Worm (Caenorhabditis elegans) whole organism, L4 larva: ENCODE measurements around the gene F07C4.6.
A peak's percentile ranks its signal among the peaks of the same experiment; 100 is the strongest.

Experiments
- F37D6.2 ChIP-seq: sonication (generic microtip); optimal IDR thresholded peaks from 2 replicates; lab custom pipeline; 2016; ENCODE audit warnings: mild to moderate bottlenecking, missing genetic modification characterization, missing compliant biosample characterization
- F44E2.7 ChIP-seq: fragments of 200-800 bp; sonication (Bioruptor generic); IDR thresholded peaks from 2 replicates; pipeline ENCODE4 v2.1.2; 2022; ENCODE audit warnings: missing genetic modification characterization, missing compliant biosample characterization
- R02D3.7 ChIP-seq: fragments of 150-350 bp; sonication (generic microtip); optimal IDR thresholded peaks from 3 replicates; lab custom pipeline; 2014; ENCODE audit warnings: missing biosample characterization, missing genetic modification characterization
- T20F7.1 ChIP-seq: fragments of 200-800 bp; sonication (Bioruptor generic); optimal IDR thresholded peaks from 2 replicates; lab custom pipeline; 2018; ENCODE audit warnings: mild to moderate bottlenecking, missing genetic modification characterization, missing compliant biosample characterization
- T26A8.4 ChIP-seq: fragments of 200-800 bp; sonication (Bioruptor generic); IDR thresholded peaks from 2 replicates; pipeline ENCODE4 v1.3.6; 2022; ENCODE audit warnings: missing genetic modification characterization, missing compliant biosample characterization
- Y105C5A.15 ChIP-seq: fragments of 200-800 bp; sonication (Bioruptor generic); IDR thresholded peaks from 2 replicates; pipeline ENCODE4 v1.3.6; 2022; ENCODE audit warnings: missing genetic modification characterization, missing compliant biosample characterization
- Y5F2A.4 ChIP-seq: fragments of 200-800 bp; sonication (Bioruptor generic); optimal IDR thresholded peaks from 2 replicates; lab custom pipeline; 2018; ENCODE audit warnings: mild to moderate bottlenecking, missing genetic modification characterization, missing compliant biosample characterization
- ZK546.5 ChIP-seq, 2 experiments: sonication (generic microtip); optimal IDR thresholded peaks; 2 replicates each; lab custom pipeline; 2017; ENCODE audit warnings: missing biosample characterization in 2 of 2, missing genetic modification characterization in 2 of 2
- aha-1 ChIP-seq: fragments of 150-350 bp; peaks from one replicate; lab custom pipeline; 2014; ENCODE audit warnings: missing biosample characterization, missing genetic modification characterization
- attf-4 ChIP-seq: sonication (generic microtip); optimal IDR thresholded peaks from 3 replicates; lab custom pipeline; 2017; ENCODE audit warnings: missing biosample characterization, missing genetic modification characterization
- ceh-32 ChIP-seq: sonication (generic microtip); optimal IDR thresholded peaks from 2 replicates; lab custom pipeline; 2016; ENCODE audit warnings: mild to moderate bottlenecking, missing genetic modification characterization, missing compliant biosample characterization; ENCODE audit not compliant: poor library complexity
- ceh-62 ChIP-seq: sonication (generic microtip); optimal IDR thresholded peaks from 2 replicates; lab custom pipeline; 2017; ENCODE audit warnings: missing biosample characterization, missing genetic modification characterization
- ceh-82 ChIP-seq: sonication (generic microtip); optimal IDR thresholded peaks from 2 replicates; lab custom pipeline; 2017; ENCODE audit warnings: missing biosample characterization, missing genetic modification characterization
- ces-1 ChIP-seq: fragments of 150-350 bp; sonication (generic microtip); optimal IDR thresholded peaks from 4 replicates; lab custom pipeline; 2014; ENCODE audit warnings: missing biosample characterization, missing genetic modification reagents, missing genetic modification characterization
- daf-12 ChIP-seq: fragments of 150-350 bp; optimal IDR thresholded peaks from 2 replicates; lab custom pipeline; 2014; ENCODE audit warnings: missing biosample characterization, missing genetic modification reagents, missing genetic modification characterization
- daf-19 ChIP-seq: fragments of 200-800 bp; sonication (Bioruptor generic); conservative IDR thresholded peaks from 2 replicates; pipeline ENCODE4 v1.3.6; 2022; ENCODE audit warnings: missing genetic modification characterization, missing compliant biosample characterization
- dmd-6 ChIP-seq: fragments of 200-800 bp; sonication (Bioruptor generic); IDR thresholded peaks from 2 replicates; pipeline ENCODE4 v1.3.6; 2022; ENCODE audit warnings: missing genetic modification reagents, missing genetic modification characterization, missing compliant biosample characterization
- duxl-1 ChIP-seq: sonication (generic microtip); optimal IDR thresholded peaks from 2 replicates; lab custom pipeline; 2016; ENCODE audit warnings: mild to moderate bottlenecking, missing genetic modification characterization, moderate library complexity, missing compliant biosample characterization; ENCODE audit not compliant: poor library complexity
- dve-1 ChIP-seq: sonication (generic microtip); optimal IDR thresholded peaks from 2 replicates; lab custom pipeline; 2017; ENCODE audit warnings: antibody characterized with exemption, mild to moderate bottlenecking, missing genetic modification characterization, missing compliant biosample characterization; ENCODE audit not compliant: insufficient read depth
- egl-27 ChIP-seq: sonication (generic microtip); optimal IDR thresholded peaks from 3 replicates; lab custom pipeline; 2017; ENCODE audit warnings: missing biosample characterization, missing genetic modification reagents, missing genetic modification characterization
- fkh-10 ChIP-seq: fragments of 150-350 bp; optimal IDR thresholded peaks from 2 replicates; lab custom pipeline; 2014; ENCODE audit warnings: missing biosample characterization, missing genetic modification reagents, missing genetic modification characterization
- gei-8 ChIP-seq: fragments of 200-800 bp; sonication (Bioruptor generic); optimal IDR thresholded peaks from 2 replicates; lab custom pipeline; 2018; ENCODE audit warnings: mild to moderate bottlenecking, missing genetic modification characterization, missing compliant biosample characterization
- hlh-30 ChIP-seq: sonication (generic microtip); optimal IDR thresholded peaks from 2 replicates; lab custom pipeline; 2017; ENCODE audit warnings: antibody characterized with exemption, mild to moderate bottlenecking, missing genetic modification characterization, missing compliant biosample characterization; ENCODE audit not compliant: insufficient read depth
- hmg-1.1 ChIP-seq: fragments of 200-800 bp; sonication (Bioruptor generic); IDR thresholded peaks from 2 replicates; pipeline ENCODE4 v1.3.6; 2022; ENCODE audit warnings: missing genetic modification reagents, missing genetic modification characterization, missing compliant biosample characterization
- lim-7 ChIP-seq: fragments of 200-800 bp; sonication (Bioruptor generic); IDR thresholded peaks from 2 replicates; pipeline ENCODE4 v1.3.6; 2022; ENCODE audit warnings: missing genetic modification characterization, missing compliant biosample characterization
- lin-1 ChIP-seq: fragments of 200-800 bp; sonication (Bioruptor generic); IDR thresholded peaks from 2 replicates; pipeline ENCODE4 v1.3.6; 2022; ENCODE audit warnings: missing genetic modification reagents, missing genetic modification characterization, missing compliant biosample characterization
- lir-3 ChIP-seq: sonication (generic microtip); optimal IDR thresholded peaks from 2 replicates; lab custom pipeline; 2016; ENCODE audit warnings: mild to moderate bottlenecking, missing genetic modification characterization, missing compliant biosample characterization
- lsy-2 ChIP-seq, 2 experiments: fragments of 150-350 bp in 1 of 2; sonication (generic microtip) in 1 of 2; optimal IDR thresholded peaks; 2 replicates each; lab custom pipeline; 2014 to 2017; ENCODE audit warnings: missing biosample characterization in 2 of 2, missing genetic modification characterization in 2 of 2
- mdl-1 ChIP-seq, 2 experiments: fragments of 150-350 bp in 1 of 2; sonication (generic microtip) in 1 of 2; optimal IDR thresholded peaks; 2 replicates each; lab custom pipeline; 2014 to 2017; ENCODE audit warnings: missing biosample characterization in 2 of 2, missing genetic modification characterization in 2 of 2
- mes-2 ChIP-seq: sonication (generic microtip); optimal IDR thresholded peaks from 2 replicates; lab custom pipeline; 2016; ENCODE audit warnings: missing genotype, mild to moderate bottlenecking, missing genetic modification characterization, missing compliant biosample characterization; ENCODE audit not compliant: poor library complexity, severe bottlenecking
- nhr-25 ChIP-seq: sonication (generic microtip); optimal IDR thresholded peaks from 2 replicates; lab custom pipeline; 2017; ENCODE audit warnings: missing genetic modification characterization, mild to moderate bottlenecking, missing compliant biosample characterization, antibody characterized with exemption, moderate library complexity, borderline replicate concordance; ENCODE audit not compliant: insufficient read depth
- nhr-41 ChIP-seq: fragments of 200-800 bp; sonication (Bioruptor generic); IDR thresholded peaks from 2 replicates; pipeline ENCODE4 v1.3.6; 2022; ENCODE audit warnings: missing genetic modification reagents, missing genetic modification characterization, missing compliant biosample characterization
- nhr-48 ChIP-seq: sonication (generic microtip); optimal IDR thresholded peaks from 2 replicates; lab custom pipeline; 2016; ENCODE audit warnings: mild to moderate bottlenecking, missing genetic modification characterization, missing compliant biosample characterization
- pha-4 ChIP-seq, 2 experiments: fragments of 150-350 bp in 1 of 2; fragments of 200-800 bp in 1 of 2; sonication (Bioruptor generic) in 1 of 2; IDR thresholded peaks in 1 of 2; optimal IDR thresholded peaks in 1 of 2; 2 replicates each; pipeline versions ENCODE4 v1.3.6 to Lab custom; 2014 to 2022; ENCODE audit warnings: missing genetic modification characterization in 2 of 2, missing genetic modification reagents in 2 of 2, missing biosample characterization in 1 of 2, missing compliant biosample characterization in 1 of 2
- sdz-12 ChIP-seq: fragments of 200-800 bp; sonication (Bioruptor generic); optimal IDR thresholded peaks from 2 replicates; lab custom pipeline; 2018; ENCODE audit warnings: mild to moderate bottlenecking, missing genetic modification characterization, missing compliant biosample characterization
- skn-1 ChIP-seq: fragments of 150-350 bp; optimal IDR thresholded peaks from 2 replicates; lab custom pipeline; 2014; ENCODE audit warnings: missing biosample characterization, missing genetic modification characterization
- spr-3 ChIP-seq: fragments of 200-800 bp; sonication (Bioruptor generic); optimal IDR thresholded peaks from 2 replicates; lab custom pipeline; 2018; ENCODE audit warnings: mild to moderate bottlenecking, missing genetic modification characterization, missing compliant biosample characterization
- tra-1 ChIP-seq: fragments of 200-800 bp; sonication (Bioruptor generic); IDR thresholded peaks from 2 replicates; pipeline ENCODE4 v1.3.6; 2022; ENCODE audit warnings: missing genetic modification reagents, missing genetic modification characterization, missing compliant biosample characterization
- unc-130 ChIP-seq: sonication (generic microtip); optimal IDR thresholded peaks from 2 replicates; lab custom pipeline; 2016; ENCODE audit warnings: missing genetic modification reagents, missing genetic modification characterization, missing compliant biosample characterization
- vab-7 ChIP-seq: fragments of 200-800 bp; sonication (Bioruptor generic); IDR thresholded peaks from 2 replicates; pipeline ENCODE4 v1.3.6; 2022; ENCODE audit warnings: missing genetic modification reagents, missing genetic modification characterization, missing compliant biosample characterization
- zip-11 ChIP-seq: fragments of 200-800 bp; sonication (Bioruptor generic); IDR thresholded peaks from 2 replicates; pipeline ENCODE4 v1.3.6; 2022; ENCODE audit warnings: missing genetic modification characterization, missing compliant biosample characterization
- ztf-11 ChIP-seq: fragments of 150-350 bp; optimal IDR thresholded peaks from 2 replicates; lab custom pipeline; 2014; ENCODE audit warnings: missing biosample characterization, missing genetic modification characterization
- ztf-7 ChIP-seq: fragments of 150-350 bp; optimal IDR thresholded peaks from 2 replicates; lab custom pipeline; 2014; ENCODE audit warnings: missing biosample characterization, missing genetic modification characterization

F07C4.6 gene

ce11 chrV:7590454-7590853 is 36.2 kb upstream of the F07C4.6 start, which contains the start of gene C50E3.6:
TSS of gene C50E3.6 (minus strand) at chrV:7590554.
- TF ChIP-seq Y105C5A.15 (GFP tag; lab: Robert Waterston, UW) (no peak), fkh-10 (GFP tag; lab: Kevin White, UChicago) (peak; percentile 15)

ce11 chrV:7595132-7595531 is 31.5 kb upstream of the F07C4.6 start:
- TF ChIP-seq lsy-2 (tag; optimal IDR thresholded peaks at IDR 0.05; lab: Kevin White, UChicago) (no peak), lin-1 (GFP tag; lab: Robert Waterston, UW) (no peak), dve-1 (tag; lab: Kevin White, UChicago) (no peak), ceh-82 (no peak), ces-1 (GFP tag; lab: Kevin White, UChicago) (no peak)

ce11 chrV:7598269-7598668 is 28.4 kb upstream of the F07C4.6 start, which contains the start of gene C50E3.7:
TSS of gene C50E3.7 (minus strand) at chrV:7598369.
- TF ChIP-seq lir-3 (no peak), duxl-1 (tag; lab: Kevin White, UChicago) (no peak), F44E2.7 (GFP tag; lab: Robert Waterston, UW) (no peak), ztf-11 (tag; lab: Kevin White, UChicago) (no peak), dmd-6 (GFP tag; lab: Robert Waterston, UW) (no peak), aha-1 (tag; lab: Kevin White, UChicago) (no peak), Y5F2A.4 (no peak), egl-27 (tag; lab: Kevin White, UChicago) (no peak), nhr-48 (no peak), ztf-7 (no peak)

- TF ChIP-seq F37D6.2 (tag; lab: Kevin White, UChicago) = no peak
- TF ChIP-seq spr-3 (GFP tag; lab: Kevin White, UChicago) = no peak
- no peak for TF ChIP-seq mes-2 (tag; lab: Kevin White, UChicago)
- no peak for TF ChIP-seq pha-4 (GFP tag; IDR thresholded peaks at IDR 0.05; lab: Robert Waterston, UW)
- no peak for TF ChIP-seq pha-4 (tag; optimal IDR thresholded peaks at IDR 0.05; lab: Kevin White, UChicago)
- no peak for TF ChIP-seq dve-1 (tag; lab: Kevin White, UChicago)
- TF ChIP-seq skn-1 = no peak
- TF ChIP-seq ceh-32 = no peak
- TF ChIP-seq Y105C5A.15 (GFP tag; lab: Robert Waterston, UW) = no peak
- no peak for TF ChIP-seq mdl-1 (tag; optimal IDR thresholded peaks at IDR 0.05; lab: Kevin White, UChicago)
- TF ChIP-seq unc-130 (GFP tag; lab: Kevin White, UChicago) = no peak
- no peak for TF ChIP-seq ztf-11 (tag; lab: Kevin White, UChicago)
- no peak for TF ChIP-seq fkh-10 (GFP tag; lab: Kevin White, UChicago)
- TF ChIP-seq hlh-30 (tag; lab: Kevin White, UChicago) = no peak
- TF ChIP-seq T26A8.4 (GFP tag; lab: Robert Waterston, UW) = no peak
- TF ChIP-seq nhr-41 (GFP tag; lab: Robert Waterston, UW) = no peak
- no peak for TF ChIP-seq zip-11 (GFP tag; lab: Robert Waterston, UW)
- no peak for TF ChIP-seq nhr-25
Observed at ce11 chrV:7600149-7600548, 26.5 kb upstream of the F07C4.6 start, which contains the start of gene C50E3.9. TSS of gene C50E3.9 (minus strand) at chrV:7600249.

ce11 chrV:7601443-7601842 is 25.2 kb upstream of the F07C4.6 start, which contains the start of gene scl-26:
TSS of gene scl-26 (minus strand) at chrV:7601543.
- no peak for TF ChIP-seq T20F7.1 (GFP tag; lab: Kevin White, UChicago)
- TF ChIP-seq hmg-1.1 = no peak
- no peak for TF ChIP-seq lir-3
- TF ChIP-seq lim-7 = no peak
- no peak for TF ChIP-seq sdz-12 (GFP tag; lab: Kevin White, UChicago)
- TF ChIP-seq skn-1 = no peak
- TF ChIP-seq vab-7 (GFP tag; lab: Robert Waterston, UW) = no peak
- no peak for TF ChIP-seq daf-19 (GFP tag; lab: Robert Waterston, UW)
- no peak for TF ChIP-seq ztf-11 (tag; lab: Kevin White, UChicago)
- no peak for TF ChIP-seq egl-27 (tag; lab: Kevin White, UChicago)
- TF ChIP-seq gei-8 (GFP tag; lab: Kevin White, UChicago) = no peak
- TF ChIP-seq attf-4 (tag; lab: Kevin White, UChicago) = no peak
- no peak for TF ChIP-seq tra-1 (GFP tag; lab: Robert Waterston, UW)
- no peak for TF ChIP-seq R02D3.7 (tag; lab: Kevin White, UChicago)
- no peak for TF ChIP-seq ceh-62
- TF ChIP-seq ZK546.5 (tag; optimal IDR thresholded peaks at IDR 0.05; lab: Kevin White, UChicago) = no peak
- no peak for TF ChIP-seq daf-12 (tag; lab: Kevin White, UChicago)
